Worm (Caenorhabditis elegans): ENCODE results near the gene clic-1.

DNA sequence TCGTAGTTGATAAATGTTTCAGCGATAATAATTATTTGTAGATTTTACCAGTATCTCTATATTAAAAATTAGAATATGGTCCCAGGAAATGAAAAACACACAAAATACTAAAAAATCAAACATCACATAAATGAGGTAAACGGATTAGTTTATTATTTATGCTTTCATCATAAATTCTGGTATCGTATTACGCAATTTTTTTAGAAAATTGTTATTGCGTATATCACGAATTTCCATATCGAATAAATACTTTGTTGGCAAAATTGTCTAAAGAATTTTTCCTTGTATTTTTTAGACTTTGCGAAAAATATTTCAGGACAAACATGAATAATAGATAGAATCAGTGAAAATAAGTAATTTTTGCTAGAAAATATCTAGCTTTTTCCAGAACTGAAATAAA is 8.5 kb downstream of the clic-1 start:
- TF ChIP-seq die-1 (tag; optimal IDR thresholded peaks at IDR 0.05), result no peak
- no peak for TF ChIP-seq tbp1 (GFP tag; optimal IDR thresholded peaks at IDR 0.05)
- TF ChIP-seq zim-3 (tag; optimal IDR thresholded peaks at IDR 0.05), result no peak
- TF ChIP-seq sea-2 (GFP tag; IDR thresholded peaks at IDR 0.05), result no peak
- no peak for TF ChIP-seq ekl-4 (GFP tag; IDR thresholded peaks at IDR 0.05)
- TF ChIP-seq ZK185.1 (tag; optimal IDR thresholded peaks at IDR 0.05; ENCODE audit: poor library complexity, severe bottlenecking), result no peak
- TF ChIP-seq snpc-4 (GFP tag; optimal IDR thresholded peaks at IDR 0.05), result no peak
- no peak for TF ChIP-seq snpc-4 (tag; optimal IDR thresholded peaks at IDR 0.05)
